Worm (Caenorhabditis elegans) whole organism, late embryonic: ENCODE measurements around the gene lmd-4.
"Not testable (repeated sequence)": the region's sequence is repeated elsewhere in the genome, so short reads cannot be mapped to it uniquely, and the experiment has no call there.

Source experiments
- F13H6.1 ChIP-seq: sonication (generic microtip); optimal IDR thresholded peaks from 2 replicates; lab custom pipeline; 2016; ENCODE audit warnings: missing genetic modification characterization, missing compliant biosample characterization
- K09A11.1 ChIP-seq: sonication (generic microtip); optimal IDR thresholded peaks from 2 replicates; lab custom pipeline; 2017; ENCODE audit warnings: antibody characterized with exemption, mild to moderate bottlenecking, missing genetic modification characterization, missing compliant biosample characterization; ENCODE audit not compliant: insufficient read depth
- ceh-19 ChIP-seq: fragments of 200-800 bp; sonication (Bioruptor generic); optimal IDR thresholded peaks from 2 replicates; lab custom pipeline; 2018; ENCODE audit warnings: mild to moderate bottlenecking, missing genetic modification characterization, missing compliant biosample characterization
- ceh-2 ChIP-seq: sonication (generic microtip); optimal IDR thresholded peaks from 2 replicates; lab custom pipeline; 2016; ENCODE audit warnings: missing genotype, missing genetic modification characterization, missing compliant biosample characterization
- ceh-24 ChIP-seq: sonication (generic microtip); optimal IDR thresholded peaks from 2 replicates; lab custom pipeline; 2016; ENCODE audit warnings: mild to moderate bottlenecking, missing genetic modification characterization, missing compliant biosample characterization
- ceh-34 ChIP-seq: sonication (generic microtip); optimal IDR thresholded peaks from 2 replicates; lab custom pipeline; 2016; ENCODE audit warnings: mild to moderate bottlenecking, missing genetic modification characterization, missing compliant biosample characterization
- ceh-45 ChIP-seq: fragments of 200-800 bp; sonication (Bioruptor generic); IDR thresholded peaks from 2 replicates; pipeline ENCODE4 v1.3.6; 2022; ENCODE audit warnings: missing genetic modification reagents, missing genetic modification characterization, missing compliant biosample characterization
- ceh-9 ChIP-seq: sonication (generic microtip); optimal IDR thresholded peaks from 2 replicates; lab custom pipeline; 2016; ENCODE audit warnings: mild to moderate bottlenecking, missing genetic modification characterization, inconsistent platforms, missing compliant biosample characterization
- che-1 ChIP-seq: sonication (generic microtip); optimal IDR thresholded peaks from 2 replicates; lab custom pipeline; 2016; ENCODE audit warnings: mild to moderate bottlenecking, missing genetic modification characterization, missing compliant biosample characterization
- dmd-4 ChIP-seq: sonication (generic microtip); optimal IDR thresholded peaks from 2 replicates; lab custom pipeline; 2016; ENCODE audit warnings: borderline replicate concordance, missing genetic modification characterization, missing compliant biosample characterization
- elt-4 ChIP-seq: sonication (generic microtip); optimal IDR thresholded peaks from 2 replicates; lab custom pipeline; 2016; ENCODE audit warnings: missing genetic modification characterization, missing compliant biosample characterization
- fkh-6 ChIP-seq: sonication (generic microtip); optimal IDR thresholded peaks from 2 replicates; lab custom pipeline; 2016; ENCODE audit warnings: missing genetic modification characterization, missing compliant biosample characterization
- gmeb-2 ChIP-seq: sonication (generic microtip); optimal IDR thresholded peaks from 2 replicates; lab custom pipeline; 2016; ENCODE audit warnings: missing genetic modification characterization, inconsistent platforms, missing compliant biosample characterization
- hlh-13 ChIP-seq: fragments of 200-800 bp; sonication (Bioruptor generic); optimal IDR thresholded peaks from 2 replicates; lab custom pipeline; 2018; ENCODE audit warnings: mild to moderate bottlenecking, missing genetic modification characterization, missing compliant biosample characterization
- hlh-30 ChIP-seq: sonication (generic microtip); optimal IDR thresholded peaks from 2 replicates; lab custom pipeline; 2017; ENCODE audit warnings: antibody characterized with exemption, missing genetic modification characterization, missing compliant biosample characterization; ENCODE audit not compliant: insufficient read depth
- hlh-6 ChIP-seq: sonication (generic microtip); optimal IDR thresholded peaks from 2 replicates; lab custom pipeline; 2016; ENCODE audit warnings: missing genotype, missing genetic modification characterization, missing compliant biosample characterization
- hlh-8 ChIP-seq: sonication (generic microtip); optimal IDR thresholded peaks from 2 replicates; lab custom pipeline; 2016; ENCODE audit warnings: missing genotype, missing genetic modification characterization, missing compliant biosample characterization
- mec-3 ChIP-seq: sonication (generic microtip); optimal IDR thresholded peaks from 2 replicates; lab custom pipeline; 2016; ENCODE audit warnings: borderline replicate concordance, missing genetic modification characterization, missing compliant biosample characterization
- nfya-1 ChIP-seq: sonication (generic microtip); optimal IDR thresholded peaks from 2 replicates; lab custom pipeline; 2017; ENCODE audit warnings: missing genetic modification characterization, mild to moderate bottlenecking, missing compliant biosample characterization, antibody characterized with exemption, moderate library complexity
- nhr-232 ChIP-seq: sonication (generic microtip); optimal IDR thresholded peaks from 2 replicates; lab custom pipeline; 2016; ENCODE audit warnings: missing genetic modification characterization, missing compliant biosample characterization
- pag-3 ChIP-seq: sonication (generic microtip); optimal IDR thresholded peaks from 2 replicates; lab custom pipeline; 2016; ENCODE audit warnings: missing compliant biosample characterization, missing genetic modification characterization, borderline replicate concordance
- pqm-1 ChIP-seq: sonication (generic microtip); optimal IDR thresholded peaks from 2 replicates; lab custom pipeline; 2016; ENCODE audit warnings: missing genetic modification characterization, missing compliant biosample characterization
- pros-1 ChIP-seq: fragments of 150-350 bp; optimal IDR thresholded peaks from 2 replicates; lab custom pipeline; 2014; ENCODE audit warnings: missing biosample characterization, missing genetic modification reagents, missing genetic modification characterization
- ref-2 ChIP-seq: sonication (generic microtip); optimal IDR thresholded peaks from 2 replicates; lab custom pipeline; 2016; ENCODE audit warnings: missing genetic modification characterization, missing compliant biosample characterization
- rnt-1 ChIP-seq: sonication (generic microtip); optimal IDR thresholded peaks from 2 replicates; lab custom pipeline; 2016; ENCODE audit warnings: missing genetic modification characterization, missing compliant biosample characterization
- syd-9 ChIP-seq: sonication (generic microtip); optimal IDR thresholded peaks from 2 replicates; lab custom pipeline; 2016; ENCODE audit warnings: mild to moderate bottlenecking, missing genetic modification characterization, moderate library complexity, missing compliant biosample characterization
- tbx-2 ChIP-seq: sonication (generic microtip); optimal IDR thresholded peaks from 2 replicates; lab custom pipeline; 2016; ENCODE audit warnings: missing genetic modification characterization, missing compliant biosample characterization
- ttx-3 ChIP-seq: sonication (generic microtip); optimal IDR thresholded peaks from 2 replicates; lab custom pipeline; 2016; ENCODE audit warnings: missing genetic modification reagents, missing genetic modification characterization, missing compliant biosample characterization
- unc-42 ChIP-seq: sonication (generic microtip); optimal IDR thresholded peaks from 2 replicates; lab custom pipeline; 2016; ENCODE audit warnings: missing genotype, missing genetic modification characterization, missing compliant biosample characterization
- unc-55 ChIP-seq: sonication (generic microtip); optimal IDR thresholded peaks from 2 replicates; lab custom pipeline; 2017; ENCODE audit warnings: missing biosample characterization, missing genetic modification reagents, missing genetic modification characterization
- unc-86 ChIP-seq: sonication (generic microtip); optimal IDR thresholded peaks from 2 replicates; lab custom pipeline; 2016; ENCODE audit warnings: missing genetic modification characterization, missing compliant biosample characterization

The lmd-4 gene

ce11 chrV:7345494-7345893 lies 24.7 kb upstream of the lmd-4 start, which contains the start of gene nhr-147:
nhr-147 (plus strand) TSS chrV:7345794.
- TF ChIP-seq ceh-19 (GFP tag; lab: Kevin White, UChicago); gmeb-2 (tag; lab: Kevin White, UChicago); ttx-3 (tag; lab: Kevin White, UChicago): not testable (repeated sequence)

ce11 chrV:7343522-7343921 lies 22.7 kb upstream of the lmd-4 start, which contains the start of gene srh-244:
srh-244 (plus strand) TSS chrV:7343822.
- TF ChIP-seq unc-42 (tag; lab: Kevin White, UChicago) (no peak), unc-86 (tag; lab: Kevin White, UChicago) (no peak), gmeb-2 (tag; lab: Kevin White, UChicago) (no peak), unc-55 (GFP tag; lab: Kevin White, UChicago) (no peak)

DNA sequence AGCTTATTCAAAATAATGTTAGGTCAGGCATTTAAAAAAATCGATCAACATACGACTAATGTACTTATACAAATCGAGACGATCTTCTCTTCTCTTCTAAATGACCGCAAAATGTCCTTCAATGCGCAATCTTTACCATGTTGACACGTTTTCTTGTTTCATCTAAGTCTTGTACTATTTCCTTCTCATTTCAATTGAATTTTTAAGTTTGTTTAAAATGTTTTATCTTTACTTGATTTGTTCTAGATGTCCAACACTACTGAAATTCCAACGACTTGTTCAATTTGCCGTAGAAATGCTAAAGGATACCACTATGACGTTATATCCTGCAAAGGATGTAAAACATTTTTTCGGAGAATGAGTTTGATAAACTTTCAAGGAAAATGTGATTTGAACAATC lies 21.1 kb upstream of the lmd-4 start, which contains the start of the genes nhr-263 and nhr-148:
TSS of gene nhr-263 (minus strand) at position 101 of the 400 bp plus-strand sequence.
TSS of gene nhr-148 (plus strand) at position 215 of the 400 bp plus-strand sequence.
- no peak for TF ChIP-seq rnt-1 (tag; lab: Kevin White, UChicago)
- no peak for TF ChIP-seq pag-3 (tag; lab: Kevin White, UChicago)
- no peak for TF ChIP-seq mec-3 (tag; lab: Kevin White, UChicago)
- no peak for TF ChIP-seq hlh-30 (tag; lab: Kevin White, UChicago)
- no peak for TF ChIP-seq syd-9 (tag; lab: Kevin White, UChicago)
- TF ChIP-seq gmeb-2 (tag; lab: Kevin White, UChicago): no peak
- no peak for TF ChIP-seq pqm-1 (tag; lab: Kevin White, UChicago)
- no peak for TF ChIP-seq K09A11.1 (tag; lab: Kevin White, UChicago)
- TF ChIP-seq unc-55 (GFP tag; lab: Kevin White, UChicago): no peak
- TF ChIP-seq ceh-2: no peak
- no peak for TF ChIP-seq fkh-6 (tag; lab: Kevin White, UChicago)
- TF ChIP-seq elt-4 (tag; lab: Kevin White, UChicago): no peak
- no peak for TF ChIP-seq ref-2
- no peak for TF ChIP-seq tbx-2
- TF ChIP-seq dmd-4 (tag; lab: Kevin White, UChicago): no peak

DNA sequence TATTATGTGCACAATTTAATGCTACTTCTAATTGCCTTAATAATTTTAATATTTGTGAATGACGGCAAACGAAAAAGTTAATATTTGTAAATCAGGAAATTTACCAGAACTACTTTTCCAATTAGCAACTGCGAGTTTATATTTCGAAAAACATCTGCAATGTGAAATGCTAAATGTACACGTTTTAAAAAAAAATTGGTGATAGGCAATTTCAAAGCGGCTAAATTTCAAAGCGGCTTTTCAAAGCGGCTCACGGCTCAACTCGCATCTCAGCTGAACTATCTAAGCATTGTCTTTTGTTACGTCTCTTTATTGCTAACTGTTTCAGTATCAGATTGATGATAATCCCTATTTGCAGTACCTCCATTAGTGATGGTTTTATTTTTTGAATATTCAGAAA lies 19.0 kb upstream of the lmd-4 start, which contains the start of gene srh-187:
TSS of gene srh-187 (minus strand) at position 101 of the 400 bp plus-strand sequence.
- TF ChIP-seq unc-42 (tag; lab: Kevin White, UChicago) (no peak), nfya-1 (tag; lab: Kevin White, UChicago) (no peak), ceh-45 (GFP tag; lab: Robert Waterston, UW) (no peak), che-1 (tag; lab: Kevin White, UChicago) (no peak), hlh-6 (tag; lab: Kevin White, UChicago) (no peak), ceh-34 (tag; lab: Kevin White, UChicago) (no peak), pros-1 (no peak), ceh-24 (tag; lab: Kevin White, UChicago) (no peak), F13H6.1 (tag; lab: Kevin White, UChicago) (no peak), hlh-8 (tag; lab: Kevin White, UChicago) (no peak), dmd-4 (tag; lab: Kevin White, UChicago) (no peak)

DNA sequence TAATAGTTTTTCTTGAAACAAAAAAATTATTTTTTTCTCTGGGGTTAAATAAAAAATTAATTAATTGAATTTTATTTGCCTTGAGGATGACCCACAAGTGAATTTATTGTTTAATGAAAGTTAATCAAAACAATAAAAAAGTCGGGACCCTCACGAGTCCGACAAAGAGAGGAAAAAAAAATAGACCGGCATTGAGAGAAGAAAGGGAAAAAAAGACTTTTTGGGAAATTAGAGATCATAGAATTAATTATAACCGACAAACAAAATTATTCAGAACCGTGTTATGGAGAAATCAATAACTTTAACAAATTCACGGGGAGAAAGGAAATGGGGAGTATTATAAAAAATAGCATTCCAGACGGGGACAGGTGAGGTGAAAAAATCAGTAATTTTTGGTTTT lies 16.4 kb upstream of the lmd-4 start, which contains the start of gene F10G2.7:
TSS of gene F10G2.7 (minus strand) at position 101 of the 400 bp plus-strand sequence.
- TF ChIP-seq ceh-45 (GFP tag; lab: Robert Waterston, UW); hlh-13 (GFP tag; lab: Kevin White, UChicago); tbx-2: not testable (repeated sequence)

DNA sequence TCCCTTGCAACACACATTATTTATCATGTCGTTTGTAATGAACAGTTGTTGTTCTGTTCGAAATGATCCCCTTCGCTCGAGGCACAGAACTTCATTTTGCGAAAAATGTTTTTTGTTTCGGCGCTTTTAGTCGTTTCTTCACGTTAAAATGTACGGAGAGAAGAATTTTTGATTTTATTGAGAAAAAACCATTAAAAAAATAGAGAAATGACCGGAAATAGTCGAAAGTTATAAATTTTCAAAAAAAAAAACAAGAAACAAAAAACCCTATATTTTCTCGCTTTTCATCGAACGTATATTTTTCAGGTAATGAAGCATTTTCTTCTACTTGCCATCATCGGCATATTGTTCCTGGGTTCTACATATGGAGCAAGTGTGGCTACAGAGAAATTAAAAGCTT lies 11.4 kb upstream of the lmd-4 start, which contains the start of gene F10G2.1:
TSS of gene F10G2.1 (plus strand) at position 301 of the 400 bp plus-strand sequence.
- TF ChIP-seq ceh-9 (tag; lab: Kevin White, UChicago) (no peak), ceh-19 (GFP tag; lab: Kevin White, UChicago) (no peak), nhr-232 (tag; lab: Kevin White, UChicago) (no peak), tbx-2 (no peak), elt-4 (tag; lab: Kevin White, UChicago) (no peak), unc-55 (GFP tag; lab: Kevin White, UChicago) (no peak), K09A11.1 (tag; lab: Kevin White, UChicago) (no peak)
